Worm (Caenorhabditis elegans): ENCODE results near the gene gei-18.

DNA sequence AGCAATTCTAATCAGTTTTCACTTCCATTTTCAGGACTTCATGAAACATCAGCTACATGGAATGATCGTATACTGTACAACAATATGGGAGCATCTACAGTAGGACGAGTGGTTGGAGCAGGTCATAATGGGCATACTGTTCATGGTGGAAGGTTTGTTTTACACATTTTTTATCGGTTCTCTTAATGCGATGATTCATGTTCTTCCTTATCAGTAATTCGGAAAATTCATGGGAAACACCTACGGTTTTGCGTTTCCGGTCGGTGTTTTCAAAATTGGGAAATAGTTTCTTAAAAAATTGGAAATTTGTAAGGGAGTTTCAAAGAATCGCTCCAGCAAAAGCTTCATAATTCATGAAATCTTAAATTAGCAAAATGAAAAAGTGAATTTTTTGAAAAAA is 41.5 kb downstream of the gei-18 start:
- no peak for TF ChIP-seq T22C8.4 (GFP tag; IDR thresholded peaks at IDR 0.05)
- no peak for TF ChIP-seq klf-2 (GFP tag; conservative IDR thresholded peaks at IDR 0.05)
- no peak for TF ChIP-seq tab-1 (GFP tag; IDR thresholded peaks at IDR 0.05)
- no peak for TF ChIP-seq med-1 (GFP tag; optimal IDR thresholded peaks at IDR 0.05; ENCODE audit: insufficient read depth)
- TF ChIP-seq ref-1 (GFP tag; conservative IDR thresholded peaks at IDR 0.05) = no peak
